Worm (Caenorhabditis elegans): ENCODE measurements around the gene C29E4.15.

DNA sequence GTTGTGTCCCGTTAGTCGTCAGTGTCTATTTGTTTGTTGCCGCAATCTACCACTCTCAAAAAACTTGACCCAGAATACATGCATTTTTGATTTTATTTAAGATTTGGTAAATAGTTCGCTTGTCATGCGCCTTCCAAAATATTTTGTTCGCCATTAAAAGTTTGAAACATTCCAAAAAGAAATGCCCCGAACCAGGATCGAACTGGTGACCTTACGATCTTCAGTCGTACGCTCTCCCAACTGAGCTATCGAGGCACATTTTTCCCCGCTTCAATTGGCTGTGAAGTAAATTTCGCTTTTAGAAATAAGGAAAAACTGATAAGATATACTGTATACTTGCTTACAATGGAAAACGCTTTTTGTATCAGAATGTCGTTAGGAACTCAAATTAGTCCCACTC lies 25.9 kb downstream of the C29E4.15 start:
- no peak for TF ChIP-seq ama-1 (optimal IDR thresholded peaks at IDR 0.05)
- no peak for TF ChIP-seq ama-1 (GFP tag; optimal IDR thresholded peaks at IDR 0.05)
- TF ChIP-seq madf-3 (GFP tag; IDR thresholded peaks at IDR 0.05), result no peak
- TF ChIP-seq unc-130 (GFP tag; optimal IDR thresholded peaks at IDR 0.05), result no peak
- no peak for TF ChIP-seq Y67H2A.10 (GFP tag; conservative IDR thresholded peaks at IDR 0.05)
- TF ChIP-seq nhr-90 (tag; optimal IDR thresholded peaks at IDR 0.05), result no peak
- TF ChIP-seq aptf-2 (GFP tag; conservative IDR thresholded peaks at IDR 0.05), result no peak
- TF ChIP-seq snpc-1.3 (tag; optimal IDR thresholded peaks at IDR 0.05; ENCODE audit: insufficient read depth), result no peak
- no peak for TF ChIP-seq him-1 (tag; optimal IDR thresholded peaks at IDR 0.05)
- no peak for TF ChIP-seq Y56A3A.18 (GFP tag; IDR thresholded peaks at IDR 0.05)
- no peak for TF ChIP-seq sea-2 (GFP tag; IDR thresholded peaks at IDR 0.05)
- no peak for TF ChIP-seq F10E7.11 (tag; optimal IDR thresholded peaks at IDR 0.05)
- no peak for TF ChIP-seq unc-62 (GFP tag; optimal IDR thresholded peaks at IDR 0.05)
- no peak for TF ChIP-seq sptf-2 (GFP tag; optimal IDR thresholded peaks at IDR 0.05)
